Worm (Caenorhabditis elegans): ENCODE measurements around the gene sphr-1.
A peak's percentile ranks its signal among the peaks of the same experiment; 100 is the strongest.

The sphr-1 gene

DNA sequence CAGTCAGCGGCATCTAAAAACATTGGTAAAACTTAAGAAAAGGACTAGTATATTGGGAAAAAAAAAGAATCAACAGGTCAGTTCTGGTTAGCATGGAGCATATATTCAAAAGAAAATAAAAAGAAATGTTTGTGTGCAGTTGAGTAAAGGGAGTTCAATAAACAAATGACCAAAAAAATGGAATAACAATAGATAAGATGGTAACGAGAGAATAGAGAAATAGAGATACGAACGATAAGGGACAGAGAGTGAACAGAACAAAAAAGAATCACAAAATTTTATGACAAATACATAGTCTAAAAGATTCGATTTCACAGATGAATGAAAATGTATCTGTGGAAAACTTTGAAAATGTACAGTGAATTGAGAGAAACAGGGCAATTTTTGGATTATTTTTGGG is 18.4 kb upstream of the sphr-1 start, which contains the start of gene gad-3:
TSS of gene gad-3 (minus strand) at position 17 of the 400 bp plus-strand sequence.
- TF ChIP-seq ztf-4 (tag; optimal IDR thresholded peaks at IDR 0.05), result no peak
- no peak for TF ChIP-seq nhr-21 (tag; optimal IDR thresholded peaks at IDR 0.05)
- no peak for TF ChIP-seq lin-13 (GFP tag; optimal IDR thresholded peaks at IDR 0.05)
- TF ChIP-seq C34F6.9 (tag; optimal IDR thresholded peaks at IDR 0.05), result no peak
- no peak for TF ChIP-seq unc-55 (GFP tag; optimal IDR thresholded peaks at IDR 0.05)
- TF ChIP-seq fos-1 (tag; optimal IDR thresholded peaks at IDR 0.05), result peak; percentile 44

DNA sequence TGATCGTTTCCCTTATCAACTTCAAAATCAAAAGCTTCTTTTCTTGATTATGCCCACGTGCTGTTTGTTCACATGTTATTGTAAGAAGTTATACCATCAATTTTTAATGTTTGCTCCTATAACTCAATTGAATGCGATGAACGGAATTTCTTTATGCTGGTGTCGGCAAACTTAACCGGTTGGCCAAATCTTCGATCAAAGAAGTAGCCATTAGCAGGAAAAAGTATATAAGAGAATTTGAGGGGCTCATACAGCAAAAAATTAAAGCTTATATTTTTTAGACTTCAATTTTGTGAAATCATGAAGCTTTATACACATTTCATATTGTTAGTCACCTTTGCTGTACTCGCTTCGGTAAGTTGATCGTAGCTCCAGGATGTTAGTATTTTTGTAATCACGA is 17.6 kb upstream of the sphr-1 start, which contains the start of gene pqn-16:
TSS of gene pqn-16 (plus strand) at position 301 of the 400 bp plus-strand sequence.
- TF ChIP-seq nhr-129 (tag; optimal IDR thresholded peaks at IDR 0.05) (no peak), Y55F3AM.14 (GFP tag; optimal IDR thresholded peaks at IDR 0.05) (no peak), lsy-2 (tag; optimal IDR thresholded peaks at IDR 0.05) (no peak), mbf-1 (tag; optimal IDR thresholded peaks at IDR 0.05) (no peak), nhr-12 (tag; optimal IDR thresholded peaks at IDR 0.05) (no peak)

DNA sequence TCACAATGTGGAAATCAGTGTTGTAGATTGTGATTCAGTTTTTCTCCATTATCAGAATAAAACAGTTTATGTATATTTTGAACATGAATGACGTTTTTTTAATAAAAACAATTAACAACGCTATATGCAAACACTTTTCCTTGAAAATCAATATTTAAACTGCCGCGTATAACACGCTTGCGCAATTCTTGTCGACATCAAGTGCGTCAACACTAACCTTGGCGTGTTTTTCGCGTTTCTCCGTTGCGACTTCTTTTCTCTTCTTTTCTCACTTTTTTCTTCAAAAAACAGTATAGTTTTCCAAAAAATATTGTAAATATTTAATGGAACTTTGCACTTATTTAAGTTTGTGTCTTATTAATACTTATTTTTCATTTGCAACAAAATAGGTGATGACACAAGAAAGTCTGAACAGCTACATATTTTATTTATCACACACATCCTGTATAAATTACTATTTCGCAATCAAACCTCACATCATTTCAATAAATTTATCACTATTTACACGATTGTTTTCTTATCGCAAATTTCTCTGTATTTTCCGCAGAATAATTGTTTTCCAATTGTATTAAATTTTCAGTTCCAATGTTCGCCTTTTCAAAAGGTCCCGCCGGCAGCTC is 16.1 kb upstream of the sphr-1 start, which contains the start of gene spas-1:
TSS of gene spas-1 (plus strand) at position 572 of the 620 bp plus-strand sequence.
- no peak for TF ChIP-seq ceh-82 (tag; optimal IDR thresholded peaks at IDR 0.05)
- TF ChIP-seq Y55F3AM.14 (GFP tag; optimal IDR thresholded peaks at IDR 0.05), result no peak
- TF ChIP-seq lin-11 (tag; optimal IDR thresholded peaks at IDR 0.05), result peak; percentile 13
- peak; percentile 85 for TF ChIP-seq nhr-25 (tag; optimal IDR thresholded peaks at IDR 0.05)
- peak; percentile 75 for TF ChIP-seq sem-4 (tag; optimal IDR thresholded peaks at IDR 0.05)
- TF ChIP-seq sma-9 (GFP tag; optimal IDR thresholded peaks at IDR 0.05), result peak; percentile 93
- TF ChIP-seq sma-9 (tag; optimal IDR thresholded peaks at IDR 0.05), result no peak
- no peak for TF ChIP-seq nhr-12 (tag; optimal IDR thresholded peaks at IDR 0.05)
- peak; percentile 92 for TF ChIP-seq crh-2 (tag; optimal IDR thresholded peaks at IDR 0.05)
- peak; percentile 91 for TF ChIP-seq sma-3 (GFP tag; optimal IDR thresholded peaks at IDR 0.05)
- peak; percentile 87 for TF ChIP-seq lin-13 (GFP tag; optimal IDR thresholded peaks at IDR 0.05)
- TF ChIP-seq fos-1 (tag; optimal IDR thresholded peaks at IDR 0.05), result peak; percentile 57
- TF ChIP-seq mbf-1 (tag; optimal IDR thresholded peaks at IDR 0.05), result no peak
- no peak for TF ChIP-seq lin-39 (tag; optimal IDR thresholded peaks at IDR 0.05)
- TF ChIP-seq nhr-129 (tag; optimal IDR thresholded peaks at IDR 0.05), result peak; percentile 91
- peak; percentile 80 for TF ChIP-seq nhr-21 (tag; optimal IDR thresholded peaks at IDR 0.05)
- peak; percentile 99 for TF ChIP-seq gmeb-1 (tag; optimal IDR thresholded peaks at IDR 0.05)
- no peak for TF ChIP-seq aly-2 (tag; optimal IDR thresholded peaks at IDR 0.05)
- no peak for TF ChIP-seq alr-1 (tag; optimal IDR thresholded peaks at IDR 0.05)
- peak; percentile 12 for TF ChIP-seq unc-62 (GFP tag; optimal IDR thresholded peaks at IDR 0.05)
- peak; percentile 96 for TF ChIP-seq C34F6.9 (tag; optimal IDR thresholded peaks at IDR 0.05)
- peak; percentile 81 to 94 for TF ChIP-seq lsy-2 (tag; optimal IDR thresholded peaks at IDR 0.05)
- no peak for TF ChIP-seq peb-1 (tag; optimal IDR thresholded peaks at IDR 0.05)
- peak; percentile 76 for TF ChIP-seq ceh-16 (tag; optimal IDR thresholded peaks at IDR 0.05)
- peak; percentile 78 for TF ChIP-seq ztf-4 (tag; optimal IDR thresholded peaks at IDR 0.05)
- TF ChIP-seq blmp-1 (tag; optimal IDR thresholded peaks at IDR 0.05; ENCODE audit: insufficient read depth), result peak; percentile 49
- no peak for TF ChIP-seq nhr-237 (tag; optimal IDR thresholded peaks at IDR 0.05)
- no peak for TF ChIP-seq nhr-23 (tag; optimal IDR thresholded peaks at IDR 0.05)
- no peak for TF ChIP-seq ztf-11 (tag; optimal IDR thresholded peaks at IDR 0.05)
- peak; percentile 86 for TF ChIP-seq mab-5 (tag; optimal IDR thresholded peaks at IDR 0.05)
- TF ChIP-seq skn-1 (tag; optimal IDR thresholded peaks at IDR 0.05), result peak; percentile 7
- TF ChIP-seq nhr-6 (tag; optimal IDR thresholded peaks at IDR 0.05), result peak; percentile 81
- no peak for TF ChIP-seq mdl-1 (tag; optimal IDR thresholded peaks at IDR 0.05)
- TF ChIP-seq egl-27 (tag; optimal IDR thresholded peaks at IDR 0.05), result peak; percentile 74
- no peak for TF ChIP-seq ZK546.5 (tag; optimal IDR thresholded peaks at IDR 0.05)
- no peak for TF ChIP-seq dmd-4 (tag; optimal IDR thresholded peaks at IDR 0.05)
- no peak for TF ChIP-seq nhr-11 (tag; optimal IDR thresholded peaks at IDR 0.05)
- no peak for TF ChIP-seq nhr-10 (tag; optimal IDR thresholded peaks at IDR 0.05)
- TF ChIP-seq F13H6.1 (tag; optimal IDR thresholded peaks at IDR 0.05), result peak; percentile 88
- TF ChIP-seq ztf-1 (GFP tag; conservative IDR thresholded peaks at IDR 0.05), result no peak
- TF ChIP-seq zag-1 (tag; optimal IDR thresholded peaks at IDR 0.05), result peak; percentile 37
- no peak for TF ChIP-seq unc-39 (tag; optimal IDR thresholded peaks at IDR 0.05)
- no peak for TF ChIP-seq elt-1 (tag; optimal IDR thresholded peaks at IDR 0.05)
- TF ChIP-seq snpc-4 (tag; optimal IDR thresholded peaks at IDR 0.05), result peak; percentile 82
- peak; percentile 55 for TF ChIP-seq R02D3.7 (tag; optimal IDR thresholded peaks at IDR 0.05)
- TF ChIP-seq ama-1 (optimal IDR thresholded peaks at IDR 0.05), result no peak
- peak; percentile 95 for TF ChIP-seq unc-55 (GFP tag; optimal IDR thresholded peaks at IDR 0.05)
- no peak for TF ChIP-seq elt-3 (tag; optimal IDR thresholded peaks at IDR 0.05)
- peak; percentile 40 for TF ChIP-seq nhr-77 (tag; optimal IDR thresholded peaks at IDR 0.05)

Data from whole organism, L2 larva.